Worm (Caenorhabditis elegans) whole organism, midembryonic: Measurements from ENCODE around the gene mks-1.

Experiments
- cog-1 ChIP-seq: sonication (generic microtip); optimal IDR thresholded peaks from 2 replicates; lab custom pipeline; 2016; ENCODE audit warnings: missing genetic modification characterization, missing compliant biosample characterization
- flt-1 ChIP-seq: fragments of 200-800 bp; sonication (Bioruptor generic); IDR thresholded peaks from 2 replicates; pipeline ENCODE4 v1.3.6; 2022; ENCODE audit warnings: missing genetic modification characterization, missing compliant biosample characterization
- med-1 ChIP-seq: sonication (generic microtip); optimal IDR thresholded peaks from 2 replicates; lab custom pipeline; 2017; ENCODE audit warnings: missing genetic modification characterization, mild to moderate bottlenecking, missing compliant biosample characterization, antibody characterized with exemption, missing genetic modification reagents; ENCODE audit not compliant: insufficient read depth
- tab-1 ChIP-seq: fragments of 200-800 bp; sonication (Bioruptor generic); IDR thresholded peaks from 2 replicates; pipeline ENCODE4 v1.3.6; 2022; ENCODE audit warnings: missing genetic modification characterization, missing compliant biosample characterization
- ztf-29 ChIP-seq: fragments of 200-800 bp; sonication (Bioruptor generic); IDR thresholded peaks from 2 replicates; pipeline ENCODE4 v1.3.6; 2022; ENCODE audit warnings: missing genetic modification reagents, missing genetic modification characterization, missing compliant biosample characterization

DNA sequence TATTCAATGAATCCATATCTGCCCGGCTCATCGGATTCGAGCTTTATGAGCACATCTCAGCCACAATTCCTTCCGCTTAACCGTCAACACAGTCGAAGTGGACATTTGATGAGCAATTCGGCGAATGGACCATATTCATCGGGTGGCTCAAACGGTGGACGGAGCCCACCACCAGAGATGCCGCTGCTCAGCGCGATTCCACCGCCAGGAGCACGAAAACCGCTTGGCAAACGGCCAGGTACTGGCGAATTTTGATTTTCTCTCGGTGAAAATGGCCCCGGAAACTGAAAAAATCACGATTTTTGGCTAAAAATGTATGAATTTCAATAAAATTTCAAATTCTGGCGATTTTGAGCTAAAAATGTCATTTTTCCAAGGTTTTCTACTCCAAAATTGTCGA is 6.2 kb upstream of the mks-1 start:
- TF ChIP-seq flt-1 (GFP tag; lab: Robert Waterston, UW) (no peak), tab-1 (GFP tag; lab: Robert Waterston, UW) (no peak), ztf-29 (GFP tag; lab: Robert Waterston, UW) (no peak), cog-1 (tag; lab: Kevin White, UChicago) (no peak), med-1 (GFP tag; lab: Kevin White, UChicago) (no peak)
